Fruit fly (Drosophila melanogaster): ENCODE measurements around the gene eIF3f1.

The eIF3f1 gene

DNA sequence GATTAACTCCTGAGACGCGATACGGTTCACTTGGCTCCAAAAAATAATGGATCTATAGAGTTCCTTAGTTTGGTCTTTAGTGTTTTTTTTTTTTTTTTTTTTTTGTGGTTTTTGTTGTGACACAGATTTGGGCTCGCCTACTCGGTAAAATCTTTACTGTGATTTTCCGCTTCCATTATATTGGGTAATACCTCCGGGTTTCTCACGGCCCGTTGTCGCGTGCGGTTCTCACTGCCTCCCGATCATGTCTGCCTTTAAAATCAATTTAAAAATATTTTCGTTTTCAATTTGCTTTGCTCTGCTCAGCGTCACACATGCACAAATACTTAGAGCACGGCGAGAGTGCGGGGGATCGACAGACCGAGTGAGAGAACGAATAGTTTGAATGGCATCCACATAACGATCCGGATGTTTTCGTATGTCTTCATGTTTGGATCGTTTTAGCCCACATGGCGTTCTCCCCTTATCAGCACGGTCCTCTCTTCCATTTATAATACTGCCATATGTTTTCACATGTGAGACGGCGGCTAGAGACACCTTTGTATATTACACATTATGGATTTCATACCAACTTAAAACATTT is 32.3 kb upstream of the eIF3f1 start (continued):
- no peak for TF ChIP-seq NFAT (GFP tag; IDR thresholded peaks at IDR 0.05)
- TF ChIP-seq B-H1 (GFP tag; IDR thresholded peaks at IDR 0.05): no peak
- no peak for TF ChIP-seq CG18262 (tag; optimal IDR thresholded peaks at IDR 0.05)
- no peak for TF ChIP-seq Max (GFP tag; optimal IDR thresholded peaks at IDR 0.05)
- TF ChIP-seq CG9876 (GFP tag; optimal IDR thresholded peaks at IDR 0.05): no peak
- TF ChIP-seq CG10321 (GFP tag; IDR thresholded peaks at IDR 0.05): no peak
- no peak for TF ChIP-seq lmd (GFP tag; IDR thresholded peaks at IDR 0.05)
- TF ChIP-seq gsb-n (tag; optimal IDR thresholded peaks at IDR 0.05): no peak
- TF ChIP-seq H15 (GFP tag; IDR thresholded peaks at IDR 0.05): no peak
- no peak for TF ChIP-seq CG13775 (GFP tag; optimal IDR thresholded peaks at IDR 0.05)
- TF ChIP-seq usp (GFP tag; optimal IDR thresholded peaks at IDR 0.05): no peak
- TF ChIP-seq D (optimal IDR thresholded peaks at IDR 0.05): no peak
- TF ChIP-seq D (GFP tag; optimal IDR thresholded peaks at IDR 0.05): no peak
- no peak for TF ChIP-seq esg (GFP tag; conservative IDR thresholded peaks at IDR 0.05)
- TF ChIP-seq Bdp1 (GFP tag; optimal IDR thresholded peaks at IDR 0.05): no peak
- TF ChIP-seq Mad (GFP tag; optimal IDR thresholded peaks at IDR 0.05): no peak
- no peak for TF ChIP-seq fd3F (GFP tag; optimal IDR thresholded peaks at IDR 0.05)
- TF ChIP-seq hkb (optimal IDR thresholded peaks at IDR 0.05): no peak
- TF ChIP-seq hkb (GFP tag; IDR thresholded peaks at IDR 0.05): no peak
- no peak for TF ChIP-seq CG17912 (GFP tag; optimal IDR thresholded peaks at IDR 0.05)
- no peak for TF ChIP-seq nau (GFP tag; optimal IDR thresholded peaks at IDR 0.05)
- TF ChIP-seq twi (tag; optimal IDR thresholded peaks at IDR 0.05): peak; percentile 89
- TF ChIP-seq Lim3 (GFP tag; IDR thresholded peaks at IDR 0.05): no peak
- TF ChIP-seq CG8388 (GFP tag; optimal IDR thresholded peaks at IDR 0.05): no peak
- no peak for TF ChIP-seq CTCF (GFP tag; optimal IDR thresholded peaks at IDR 0.05)
- TF ChIP-seq row (GFP tag; IDR thresholded peaks at IDR 0.05): no peak
- TF ChIP-seq CG9437 (GFP tag; optimal IDR thresholded peaks at IDR 0.05): no peak
- TF ChIP-seq fd64A (GFP tag; optimal IDR thresholded peaks at IDR 0.05): no peak
- no peak; the same call in 1 of the 2 replicates for TF ChIP-seq Rfx (GFP tag; IDR thresholded peaks at IDR 0.05)
- TF ChIP-seq CG12659 (GFP tag; optimal IDR thresholded peaks at IDR 0.05): no peak
- TF ChIP-seq Ptx1 (GFP tag; IDR thresholded peaks at IDR 0.05): no peak
- no peak for TF ChIP-seq Ssrp (tag; optimal IDR thresholded peaks at IDR 0.05)
- TF ChIP-seq inv (GFP tag; IDR thresholded peaks at IDR 0.05; ENCODE audit: partially characterized antibody): no peak
- no peak for TF ChIP-seq CG11560 (tag; IDR thresholded peaks at IDR 0.05)
- TF ChIP-seq Hey (tag; optimal IDR thresholded peaks at IDR 0.05): no peak
- TF ChIP-seq CG6765 (GFP tag; optimal IDR thresholded peaks at IDR 0.05): no peak
- no peak for TF ChIP-seq CG5180 (GFP tag; optimal IDR thresholded peaks at IDR 0.05)
- no peak for TF ChIP-seq CG8478 (optimal IDR thresholded peaks at IDR 0.05)
- TF ChIP-seq sr (GFP tag; IDR thresholded peaks at IDR 0.05): peak; percentile 37; the same call in 1 of the 3 replicates
- no peak for TF ChIP-seq sisA (GFP tag; IDR thresholded peaks at IDR 0.05)
- no peak for TF ChIP-seq Atf3 (GFP tag; optimal IDR thresholded peaks at IDR 0.05)
- TF ChIP-seq CG2116 (GFP tag; optimal IDR thresholded peaks at IDR 0.05): no peak
- no peak for TF ChIP-seq CG1832 (GFP tag; optimal IDR thresholded peaks at IDR 0.05)
- peak; percentile 54 for TF ChIP-seq CG12769 (tag; optimal IDR thresholded peaks at IDR 0.05)
- TF ChIP-seq insv (GFP tag; optimal IDR thresholded peaks at IDR 0.05): no peak

Measured in whole organism, embryonic.